Fruit fly (Drosophila melanogaster) whole organism, pupa: ENCODE data around the gene eya.
A peak's percentile ranks its signal among the peaks of the same experiment; 100 is the strongest.

Experiments
- CG10348 ChIP-seq: fragments of 200-800 bp; sonication (Bioruptor generic); IDR thresholded peaks from 2 replicates; pipeline ENCODE4 v1.3.6; 2022; ENCODE audit warnings: missing biosample characterization, missing genetic modification characterization
- CG13204 ChIP-seq: fragments of 200-800 bp; sonication (Bioruptor generic); optimal IDR thresholded peaks from 2 replicates; lab custom pipeline; 2018; ENCODE audit warnings: missing biosample characterization, mild to moderate bottlenecking, missing genetic modification characterization, moderate library complexity
- CG15710 ChIP-seq: fragments of 200-800 bp; sonication (Bioruptor generic); optimal IDR thresholded peaks from 2 replicates; lab custom pipeline; 2018; ENCODE audit warnings: missing biosample characterization, mild to moderate bottlenecking, missing genetic modification characterization, moderate library complexity
- CG8159 ChIP-seq: fragments of 200-800 bp; sonication (Bioruptor generic); optimal IDR thresholded peaks from 3 replicates; lab custom pipeline; 2018; ENCODE audit warnings: missing biosample characterization, mild to moderate bottlenecking, missing genetic modification characterization, moderate library complexity
- D1 ChIP-seq: fragments of 200-800 bp; sonication (Bioruptor generic); optimal IDR thresholded peaks from 2 replicates; lab custom pipeline; 2018; ENCODE audit warnings: missing biosample characterization, mild to moderate bottlenecking, missing genetic modification characterization, moderate library complexity
- Pif1A ChIP-seq: fragments of 200-800 bp; sonication (Bioruptor generic); optimal IDR thresholded peaks from 3 replicates; lab custom pipeline; 2016; ENCODE audit warnings: missing biosample characterization, missing genetic modification characterization
- Pif1B ChIP-seq: fragments of 200-800 bp; sonication (Bioruptor generic); optimal IDR thresholded peaks from 3 replicates; lab custom pipeline; 2016; ENCODE audit warnings: missing biosample characterization, missing genetic modification characterization
- Snoo ChIP-seq: fragments of 200-800 bp; sonication (Bioruptor generic); optimal IDR thresholded peaks from 3 replicates; lab custom pipeline; 2017; ENCODE audit warnings: missing biosample characterization, mild to moderate bottlenecking, missing genetic modification characterization, inconsistent platforms
- fd96Ca ChIP-seq: fragments of 200-800 bp; sonication (Bioruptor generic); IDR thresholded peaks from 3 replicates; pipeline ENCODE4 v1.3.6; 2022; ENCODE audit warnings: missing biosample characterization, missing genetic modification characterization
- gl ChIP-seq: fragments of 200-800 bp; sonication (Bioruptor generic); optimal IDR thresholded peaks from 2 replicates; lab custom pipeline; 2018; ENCODE audit warnings: missing biosample characterization, mild to moderate bottlenecking, missing genetic modification characterization

dm6 chr2L:6508666-6509065 lies 38.1 kb downstream of the eya start:
- peak; percentile 64 for TF ChIP-seq Pif1A (GFP tag; lab: Kevin White, UChicago)
- TF ChIP-seq CG8159 (tag; lab: Kevin White, UChicago), result no peak
- no peak for TF ChIP-seq D1 (tag; lab: Kevin White, UChicago)
- no peak for TF ChIP-seq CG10348 (GFP tag; lab: Robert Waterston, UW)
- TF ChIP-seq Snoo (tag; lab: Kevin White, UChicago), result peak; percentile 13
- no peak for TF ChIP-seq fd96Ca (GFP tag; lab: Robert Waterston, UW)
- peak; percentile 36 for TF ChIP-seq Pif1B
- TF ChIP-seq CG15710 (tag; lab: Kevin White, UChicago), result peak; percentile 64
- no peak for TF ChIP-seq gl (tag; lab: Kevin White, UChicago)
- no peak for TF ChIP-seq CG13204 (GFP tag; lab: Kevin White, UChicago)
